Worm (Caenorhabditis elegans): ENCODE data around the gene str-108.

ce11 chrV:16131249-16131648 lies 34.8 kb upstream of the str-108 start, which contains the start of gene fbxa-142:
- no peak for TF ChIP-seq snpc-4 (GFP tag; optimal IDR thresholded peaks at IDR 0.05)
- TF ChIP-seq snpc-4 (tag; optimal IDR thresholded peaks at IDR 0.05), result no peak
- TF ChIP-seq F39B2.1 (GFP tag; IDR thresholded peaks at IDR 0.05), result no peak
- no peak for TF ChIP-seq unc-62 (GFP tag; optimal IDR thresholded peaks at IDR 0.05)
- no peak for TF ChIP-seq nhr-120 (GFP tag; IDR thresholded peaks at IDR 0.05)
- TF ChIP-seq lin-54 (GFP tag; optimal IDR thresholded peaks at IDR 0.05), result no peak
